Fruit fly (Drosophila melanogaster) whole organism, embryonic: ENCODE data around the gene RabGGTa.

ENCODE experiments used
- Bgb ChIP-seq: fragments of 200-800 bp; sonication (Bioruptor generic); IDR thresholded peaks from 2 replicates; pipeline ENCODE4 v1.3.6; 2022; ENCODE audit warnings: missing biosample characterization, missing genetic modification characterization; ENCODE audit not compliant: partially characterized antibody
- CG10565 ChIP-seq: fragments of 200-800 bp; sonication (Bioruptor generic); optimal IDR thresholded peaks from 3 replicates; lab custom pipeline; 2016; ENCODE audit warnings: missing biosample characterization, mild to moderate bottlenecking, missing genetic modification characterization
- CG11560 ChIP-seq: fragments of 200-800 bp; sonication (Bioruptor generic); IDR thresholded peaks from 3 replicates; pipeline ENCODE4 v1.3.6; 2022; ENCODE audit warnings: missing biosample characterization, missing genetic modification characterization
- CG11696 ChIP-seq: fragments of 200-800 bp; sonication (Bioruptor generic); IDR thresholded peaks from 2 replicates; pipeline ENCODE4 v1.3.6; 2022; ENCODE audit warnings: missing biosample characterization, missing genetic modification characterization
- CG11723 ChIP-seq: fragments of 200-800 bp; sonication (Bioruptor generic); optimal IDR thresholded peaks from 2 replicates; lab custom pipeline; 2017; ENCODE audit warnings: missing biosample characterization, mild to moderate bottlenecking, missing genetic modification characterization
- CG12104 ChIP-seq: fragments of 200-800 bp; sonication (Bioruptor generic); optimal IDR thresholded peaks from 3 replicates; lab custom pipeline; 2016; ENCODE audit warnings: missing biosample characterization, missing genetic modification characterization
- CG12299 ChIP-seq: fragments of 200-800 bp; sonication (Bioruptor generic); optimal IDR thresholded peaks from 2 replicates; lab custom pipeline; 2018; ENCODE audit warnings: missing biosample characterization, mild to moderate bottlenecking, missing genetic modification characterization
- CG13123 ChIP-seq: fragments of 200-800 bp; sonication (Bioruptor generic); optimal IDR thresholded peaks from 2 replicates; lab custom pipeline; 2016; ENCODE audit warnings: missing biosample characterization, missing genetic modification characterization
- CG15514 ChIP-seq: fragments of 200-800 bp; sonication (Bioruptor generic); optimal IDR thresholded peaks from 3 replicates; lab custom pipeline; 2017; ENCODE audit warnings: missing biosample characterization, missing genetic modification characterization, mild to moderate bottlenecking, moderate library complexity, missing genetic modification reagents
- CG17328 ChIP-seq: fragments of 200-800 bp; sonication (Bioruptor generic); IDR thresholded peaks from 2 replicates; pipeline ENCODE4 v1.3.6; 2022; ENCODE audit warnings: missing biosample characterization, missing genetic modification characterization
- CG17612 ChIP-seq: fragments of 200-800 bp; sonication (Bioruptor generic); IDR thresholded peaks from 2 replicates; pipeline ENCODE4 v1.3.6; 2022; ENCODE audit warnings: missing biosample characterization, missing genetic modification characterization
- CG17912 ChIP-seq: fragments of 200-800 bp; sonication (Bioruptor generic); optimal IDR thresholded peaks from 2 replicates; lab custom pipeline; 2018; ENCODE audit warnings: missing biosample characterization, mild to moderate bottlenecking, missing genetic modification characterization
- CG2129 ChIP-seq: fragments of 200-800 bp; sonication (Bioruptor generic); IDR thresholded peaks from 2 replicates; pipeline ENCODE4 v1.3.6; 2022; ENCODE audit warnings: missing biosample characterization, missing genetic modification characterization; ENCODE audit not compliant: partially characterized antibody
- CG30403 ChIP-seq: fragments of 200-800 bp; sonication (Bioruptor generic); optimal IDR thresholded peaks from 3 replicates; lab custom pipeline; 2016; ENCODE audit warnings: missing biosample characterization, missing genetic modification characterization
- CG31224 ChIP-seq: fragments of 200-800 bp; sonication (Bioruptor generic); IDR thresholded peaks from 2 replicates; pipeline ENCODE4 v1.3.6; 2022; ENCODE audit warnings: missing biosample characterization, missing genetic modification characterization
- CG32767 ChIP-seq: fragments of 200-800 bp; sonication (Bioruptor generic); IDR thresholded peaks from 2 replicates; pipeline ENCODE4 v1.3.6; 2022; ENCODE audit warnings: missing biosample characterization, missing genetic modification characterization
- CG43689 ChIP-seq: fragments of 200-800 bp; sonication (Bioruptor generic); IDR thresholded peaks from 2 replicates; pipeline ENCODE4 v1.3.6; 2022; ENCODE audit warnings: missing biosample characterization, missing genetic modification characterization
- CG4820 ChIP-seq: fragments of 200-800 bp; sonication (Bioruptor generic); optimal IDR thresholded peaks from 3 replicates; lab custom pipeline; 2016; ENCODE audit warnings: missing biosample characterization, missing genetic modification characterization
- CG6272 ChIP-seq: fragments of 200-800 bp; sonication (Bioruptor generic); IDR thresholded peaks from 2 replicates; pipeline ENCODE4 v1.3.6; 2022; ENCODE audit warnings: missing biosample characterization, missing genetic modification characterization
- CG6791 ChIP-seq: fragments of 200-800 bp; sonication (Bioruptor generic); IDR thresholded peaks from 3 replicates; pipeline ENCODE4 v1.3.6; 2022; ENCODE audit warnings: missing biosample characterization, missing genetic modification characterization; ENCODE audit not compliant: partially characterized antibody
- CG8281 ChIP-seq: fragments of 200-800 bp; sonication (Bioruptor generic); optimal IDR thresholded peaks from 2 replicates; lab custom pipeline; 2018; ENCODE audit warnings: missing biosample characterization, mild to moderate bottlenecking, missing genetic modification characterization, moderate library complexity
- CoRest ChIP-seq: fragments of 200-800 bp; sonication (Bioruptor generic); optimal IDR thresholded peaks from 3 replicates; lab custom pipeline; 2018; ENCODE audit warnings: missing biosample characterization, mild to moderate bottlenecking, missing genetic modification characterization, moderate library complexity
- Dad ChIP-seq: fragments of 200-800 bp; sonication (Bioruptor generic); optimal IDR thresholded peaks from 3 replicates; lab custom pipeline; 2016; ENCODE audit warnings: missing biosample characterization, missing genetic modification characterization
- Dp ChIP-seq: fragments of 200-800 bp; sonication (Bioruptor generic); optimal IDR thresholded peaks from 2 replicates; lab custom pipeline; 2018; ENCODE audit warnings: missing biosample characterization, mild to moderate bottlenecking, missing genetic modification characterization, moderate library complexity
- ERR ChIP-seq: fragments of 200-800 bp; sonication (Bioruptor generic); optimal IDR thresholded peaks from 2 replicates; lab custom pipeline; 2016; ENCODE audit warnings: missing biosample characterization, missing genetic modification characterization
- HLH54F ChIP-seq: fragments of 200-800 bp; sonication (Bioruptor generic); optimal IDR thresholded peaks from 3 replicates; lab custom pipeline; 2016; ENCODE audit warnings: missing biosample characterization, missing genetic modification characterization
- Hsf ChIP-seq: fragments of 200-800 bp; sonication (Bioruptor generic); optimal IDR thresholded peaks from 3 replicates; lab custom pipeline; 2016; ENCODE audit warnings: missing biosample characterization, missing genetic modification characterization
- Lim3 ChIP-seq: fragments of 200-800 bp; sonication (Bioruptor generic); IDR thresholded peaks from 2 replicates; pipeline ENCODE4 v1.3.6; 2022; ENCODE audit warnings: missing biosample characterization, missing genetic modification characterization
- MTF-1 ChIP-seq: fragments of 200-800 bp; sonication (Bioruptor generic); optimal IDR thresholded peaks from 2 replicates; lab custom pipeline; 2018; ENCODE audit warnings: missing biosample characterization, mild to moderate bottlenecking, missing genetic modification characterization, borderline replicate concordance
- NC2α ChIP-seq: fragments of 200-800 bp; sonication (Bioruptor generic); optimal IDR thresholded peaks from 2 replicates; lab custom pipeline; 2016; ENCODE audit warnings: missing biosample characterization, missing genetic modification characterization
- NC2β ChIP-seq: fragments of 200-800 bp; sonication (Bioruptor generic); optimal IDR thresholded peaks from 2 replicates; lab custom pipeline; 2016; ENCODE audit warnings: missing biosample characterization, missing genetic modification characterization
- NFAT ChIP-seq: fragments of 200-800 bp; sonication (Bioruptor generic); IDR thresholded peaks from 2 replicates; pipeline ENCODE4 v1.3.6; 2022; ENCODE audit warnings: missing biosample characterization, missing genetic modification characterization
- Scr ChIP-seq: fragments of 200-800 bp; sonication (Bioruptor generic); IDR thresholded peaks from 2 replicates; pipeline ENCODE4 v1.3.6; 2022; ENCODE audit warnings: missing biosample characterization, missing genetic modification characterization; ENCODE audit not compliant: partially characterized antibody
- az2 ChIP-seq: fragments of 200-800 bp; sonication (Bioruptor generic); optimal IDR thresholded peaks from 3 replicates; lab custom pipeline; 2016; ENCODE audit warnings: missing biosample characterization, missing genetic modification characterization
- cg ChIP-seq: fragments of 200-800 bp; sonication (Bioruptor generic); optimal IDR thresholded peaks from 3 replicates; lab custom pipeline; 2019; ENCODE audit warnings: missing biosample characterization, mild to moderate bottlenecking, missing genetic modification characterization, moderate library complexity
- cwo ChIP-seq: fragments of 200-800 bp; sonication (Bioruptor generic); optimal IDR thresholded peaks from 3 replicates; lab custom pipeline; 2017; ENCODE audit warnings: missing biosample characterization, missing genetic modification characterization, mild to moderate bottlenecking, moderate library complexity, missing genetic modification reagents
- dimm ChIP-seq: fragments of 200-800 bp; sonication (Bioruptor generic); IDR thresholded peaks from 2 replicates; pipeline ENCODE4 v1.3.6; 2022; ENCODE audit warnings: missing biosample characterization, missing genetic modification characterization
- emc ChIP-seq: fragments of 200-800 bp; sonication (Bioruptor generic); optimal IDR thresholded peaks from 2 replicates; lab custom pipeline; 2016; ENCODE audit warnings: missing biosample characterization, missing genetic modification characterization
- ham ChIP-seq: fragments of 200-800 bp; sonication (Bioruptor generic); IDR thresholded peaks from 2 replicates; pipeline ENCODE4 v1.3.6; 2022; ENCODE audit warnings: missing biosample characterization, missing genetic modification characterization
- insv ChIP-seq, 2 experiments: fragments of 200-800 bp; sonication (Bioruptor generic); optimal IDR thresholded peaks; 3 replicates each; lab custom pipeline; 2016 to 2018; ENCODE audit warnings: missing biosample characterization in 2 of 2, missing genetic modification characterization in 2 of 2
- ken ChIP-seq: fragments of 200-800 bp; sonication (Bioruptor generic); IDR thresholded peaks from 3 replicates; pipeline ENCODE4 v1.3.6; 2022; ENCODE audit warnings: missing biosample characterization, missing genetic modification characterization
- klu ChIP-seq: fragments of 200-800 bp; sonication (Bioruptor generic); IDR thresholded peaks from 2 replicates; pipeline ENCODE4 v1.3.6; 2022; ENCODE audit warnings: missing biosample characterization, missing genetic modification characterization
- luna ChIP-seq: fragments of 200-800 bp; sonication (Bioruptor generic); optimal IDR thresholded peaks from 2 replicates; lab custom pipeline; 2016; ENCODE audit warnings: missing biosample characterization, missing genetic modification characterization
- onecut ChIP-seq: fragments of 200-800 bp; sonication (Bioruptor generic); IDR thresholded peaks from 2 replicates; pipeline ENCODE4 v1.3.6; 2022; ENCODE audit warnings: missing biosample characterization, missing genetic modification characterization
- pzg ChIP-seq: fragments of 200-800 bp; sonication (Bioruptor generic); optimal IDR thresholded peaks from 3 replicates; lab custom pipeline; 2018; ENCODE audit warnings: missing biosample characterization, mild to moderate bottlenecking, missing genetic modification characterization, moderate library complexity
- salm ChIP-seq: fragments of 200-800 bp; sonication (Bioruptor generic); optimal IDR thresholded peaks from 2 replicates; lab custom pipeline; 2018; ENCODE audit warnings: missing biosample characterization, mild to moderate bottlenecking, missing genetic modification characterization
- sim ChIP-seq: fragments of 200-800 bp; sonication (Bioruptor generic); IDR thresholded peaks from 2 replicates; pipeline ENCODE4 v1.3.6; 2022; ENCODE audit warnings: missing biosample characterization, missing genetic modification characterization
- tap ChIP-seq: fragments of 200-800 bp; optimal IDR thresholded peaks from 3 replicates; lab custom pipeline; 2019; ENCODE audit warnings: missing biosample characterization, mild to moderate bottlenecking, missing genetic modification characterization, moderate library complexity
- trem ChIP-seq: fragments of 200-800 bp; optimal IDR thresholded peaks from 3 replicates; lab custom pipeline; 2019; ENCODE audit warnings: missing biosample characterization, mild to moderate bottlenecking, missing genetic modification characterization, moderate library complexity
- wdn ChIP-seq: fragments of 200-800 bp; sonication (Bioruptor generic); IDR thresholded peaks from 2 replicates; pipeline ENCODE4 v1.3.6; 2022; ENCODE audit warnings: missing biosample characterization, missing genetic modification characterization
- zf30C ChIP-seq: fragments of 200-800 bp; sonication (Bioruptor generic); optimal IDR thresholded peaks from 3 replicates; lab custom pipeline; 2018; ENCODE audit warnings: missing biosample characterization, mild to moderate bottlenecking, missing genetic modification characterization

The RabGGTa gene

DNA sequence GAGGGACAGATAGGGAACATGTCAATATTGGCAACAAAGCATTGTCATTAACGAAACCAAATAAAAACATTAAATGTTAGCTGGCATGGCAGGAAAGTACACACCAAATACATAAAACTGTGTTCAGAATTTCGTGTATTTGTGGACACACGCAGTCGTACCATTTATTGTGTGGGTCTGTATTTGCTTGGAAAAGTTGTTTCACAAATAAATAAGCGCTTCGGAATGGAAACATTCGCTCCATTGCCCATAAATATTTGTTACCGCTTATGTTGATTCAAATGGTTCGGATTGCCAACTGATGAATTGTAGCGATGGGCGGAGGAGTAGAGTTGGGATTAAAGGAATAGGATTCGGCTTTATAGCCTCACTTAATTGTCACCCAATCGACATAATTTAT lies 19.9 kb upstream of the RabGGTa start (continued):
- no peak for TF ChIP-seq dimm
- no peak for TF ChIP-seq Lim3
- peak; percentile 91 for TF ChIP-seq MTF-1 (GFP tag; lab: Kevin White, UChicago)
- peak; percentile 91 for TF ChIP-seq CG12299 (tag; lab: Kevin White, UChicago)
- peak; percentile 59 for TF ChIP-seq CG4820 (GFP tag; lab: Kevin White, UChicago)
- TF ChIP-seq CG15514 (GFP tag; lab: Kevin White, UChicago): peak; percentile 84
- no peak for TF ChIP-seq zf30C (GFP tag; lab: Kevin White, UChicago)
- TF ChIP-seq pzg (GFP tag; lab: Kevin White, UChicago): peak; percentile 6
- TF ChIP-seq CG10565: peak; percentile 2
- peak; percentile 48 for TF ChIP-seq az2 (GFP tag; lab: Kevin White, UChicago)
- peak; percentile 71 for TF ChIP-seq NFAT (GFP tag; lab: Robert Waterston, UW)
- TF ChIP-seq emc: peak; percentile 46
- peak; percentile 82 for TF ChIP-seq CG8281 (tag; lab: Kevin White, UChicago)
- peak; percentile 70 for TF ChIP-seq tap (tag; lab: Kevin White, UChicago)
- TF ChIP-seq Dad (GFP tag; lab: Kevin White, UChicago): peak; percentile 81
- TF ChIP-seq CG11723: peak; percentile 88
- peak; percentile 91 for TF ChIP-seq CoRest
- TF ChIP-seq CG13123: peak; percentile 88
- peak; percentile 9 for TF ChIP-seq cg (GFP tag; lab: Kevin White, UChicago)
- TF ChIP-seq CG30403 (GFP tag; lab: Kevin White, UChicago): peak; percentile 58
- peak; percentile 60; the same call in 1 of the 2 replicates for TF ChIP-seq CG43689 (GFP tag; lab: Robert Waterston, UW)
- peak; percentile 76 for TF ChIP-seq CG17328 (GFP tag; lab: Robert Waterston, UW)
- peak; percentile 65 for TF ChIP-seq ERR (GFP tag; lab: Kevin White, UChicago)
- peak; percentile 46; the same call in 1 of the 2 replicates for TF ChIP-seq wdn (GFP tag; lab: Robert Waterston, UW)
- no peak for TF ChIP-seq CG17612
- peak; percentile 70 for TF ChIP-seq sim (GFP tag; lab: Robert Waterston, UW)
- TF ChIP-seq cwo (GFP tag; lab: Kevin White, UChicago): peak; percentile 75
- peak; percentile 84 for TF ChIP-seq NC2β (GFP tag; lab: Kevin White, UChicago)
- TF ChIP-seq CG11560: no peak
- TF ChIP-seq ken (GFP tag; lab: Robert Waterston, UW): 0 out of 3 replicates have a peak, but pooled peaks have one; percentile 41
- TF ChIP-seq ham (GFP tag; lab: Robert Waterston, UW): no peak
- TF ChIP-seq NC2α (GFP tag; lab: Kevin White, UChicago): peak; percentile 85
- TF ChIP-seq CG6791: no peak
- TF ChIP-seq insv (GFP tag; optimal IDR thresholded peaks at IDR 0.05; lab: Kevin White, UChicago): peak in 1 of 2 experiments; percentile 69
- TF ChIP-seq Hsf (GFP tag; lab: Kevin White, UChicago): peak; percentile 63
- peak; percentile 65; the same call in 1 of the 2 replicates for TF ChIP-seq CG11696 (GFP tag; lab: Robert Waterston, UW)
- no peak for TF ChIP-seq Scr
- TF ChIP-seq Bgb: no peak
- peak; percentile 45 for TF ChIP-seq CG17912 (GFP tag; lab: Kevin White, UChicago)
- TF ChIP-seq CG6272 (GFP tag; lab: Robert Waterston, UW): no peak
- 0 out of 2 replicates have a peak, but pooled peaks have one; percentile 18 for TF ChIP-seq klu
- TF ChIP-seq CG31224 (GFP tag; lab: Robert Waterston, UW): no peak
- TF ChIP-seq onecut (GFP tag; lab: Robert Waterston, UW): peak; percentile 75
- peak; percentile 53 for TF ChIP-seq luna (GFP tag; lab: Kevin White, UChicago)
- peak; percentile 65; the same call in 1 of the 2 replicates for TF ChIP-seq CG32767
- TF ChIP-seq CG12104: peak; percentile 88
- TF ChIP-seq trem: peak; percentile 67
- TF ChIP-seq CG2129: no peak
- TF ChIP-seq salm: peak; percentile 83
- peak; percentile 62 for TF ChIP-seq HLH54F (GFP tag; lab: Kevin White, UChicago)
- TF ChIP-seq Dp (GFP tag; lab: Kevin White, UChicago): no peak
